Fruit fly (Drosophila melanogaster): Measurements from ENCODE around the gene Npc2c.
A peak's percentile ranks its signal among the peaks of the same experiment; 100 is the strongest.

The Npc2c gene

dm6 chr3R:10032951-10033720, 26.9 kb upstream of the Npc2c start (continued):
- TF ChIP-seq fd3F (GFP tag; optimal IDR thresholded peaks at IDR 0.05) (no peak), CG9876 (GFP tag; optimal IDR thresholded peaks at IDR 0.05) (no peak), h (optimal IDR thresholded peaks at IDR 0.05) (no peak), CG17612 (GFP tag; IDR thresholded peaks at IDR 0.05) (no peak), CrebB (tag; optimal IDR thresholded peaks at IDR 0.05) (no peak), GATAe (GFP tag; conservative IDR thresholded peaks at IDR 0.05) (no peak), CG14965 (GFP tag; optimal IDR thresholded peaks at IDR 0.05; ENCODE audit: borderline replicate concordance) (no peak), CG4820 (GFP tag; optimal IDR thresholded peaks at IDR 0.05) (no peak), vvl (GFP tag; IDR thresholded peaks at IDR 0.05) (no peak), dati (GFP tag; IDR thresholded peaks at IDR 0.05) (no peak), pan (optimal IDR thresholded peaks at IDR 0.05) (no peak), pan (GFP tag; optimal IDR thresholded peaks at IDR 0.05 in 1 of 2, IDR thresholded peaks at IDR 0.05 in 1 of 2) (no peak), CG13123 (GFP tag; optimal IDR thresholded peaks at IDR 0.05) (no peak), CG3065 (GFP tag; optimal IDR thresholded peaks at IDR 0.05) (no peak), HLH54F (GFP tag; optimal IDR thresholded peaks at IDR 0.05) (no peak), CG10462 (GFP tag; optimal IDR thresholded peaks at IDR 0.05) (no peak), ssp (GFP tag; IDR thresholded peaks at IDR 0.05) (no peak), CG8924 (tag; optimal IDR thresholded peaks at IDR 0.05) (no peak), ash1 (GFP tag; optimal IDR thresholded peaks at IDR 0.05) (no peak), Dip2 (GFP tag; IDR thresholded peaks at IDR 0.05) (no peak), Abd-B (GFP tag; optimal IDR thresholded peaks at IDR 0.05) (peak; percentile 41), dmrt99B (tag; optimal IDR thresholded peaks at IDR 0.05) (peak; percentile 20), CG34376 (GFP tag; optimal IDR thresholded peaks at IDR 0.05) (no peak), CG14441 (GFP tag; IDR thresholded peaks at IDR 0.05) (no peak), BtbVII (GFP tag; optimal IDR thresholded peaks at IDR 0.05) (no peak), ac (GFP tag; optimal IDR thresholded peaks at IDR 0.05) (no peak), sc (optimal IDR thresholded peaks at IDR 0.05) (no peak), sc (GFP tag; optimal IDR thresholded peaks at IDR 0.05) (no peak), CG16815 (GFP tag; optimal IDR thresholded peaks at IDR 0.05) (no peak), CG6175 (GFP tag; IDR thresholded peaks at IDR 0.05) (no peak), Antp (GFP tag; optimal IDR thresholded peaks at IDR 0.05) (no peak), CG31365 (tag; optimal IDR thresholded peaks at IDR 0.05) (no peak), da (GFP tag; optimal IDR thresholded peaks at IDR 0.05) (no peak), CG2116 (GFP tag; optimal IDR thresholded peaks at IDR 0.05) (no peak), gem (tag; optimal IDR thresholded peaks at IDR 0.05) (peak; percentile 35), CG31388 (GFP tag; optimal IDR thresholded peaks at IDR 0.05) (no peak), CkIIα-i1 (GFP tag; IDR thresholded peaks at IDR 0.05) (no peak), CG13296 (GFP tag; optimal IDR thresholded peaks at IDR 0.05) (no peak), CG8290 (GFP tag; optimal IDR thresholded peaks at IDR 0.05) (no peak), CG8290 (tag; optimal IDR thresholded peaks at IDR 0.05) (peak in 1 of 2 experiments; percentile 11), tap (tag; optimal IDR thresholded peaks at IDR 0.05) (peak; percentile 8), sug (tag; optimal IDR thresholded peaks at IDR 0.05) (no peak), CG6765 (GFP tag; optimal IDR thresholded peaks at IDR 0.05) (no peak), ranshi (GFP tag; IDR thresholded peaks at IDR 0.05) (no peak), Ptx1 (GFP tag; IDR thresholded peaks at IDR 0.05) (no peak), CG12219 (GFP tag; optimal IDR thresholded peaks at IDR 0.05) (no peak), chm (GFP tag; IDR thresholded peaks at IDR 0.05) (no peak), twi (tag; optimal IDR thresholded peaks at IDR 0.05) (no peak), hth (optimal IDR thresholded peaks at IDR 0.05) (no peak), sqz (GFP tag; optimal IDR thresholded peaks at IDR 0.05) (no peak), zfh1 (GFP tag; IDR thresholded peaks at IDR 0.05) (no peak), CG17912 (GFP tag; optimal IDR thresholded peaks at IDR 0.05) (no peak), Nf-YA (GFP tag; IDR thresholded peaks at IDR 0.05) (no peak)

Measured in whole organism, embryonic.